Worm (Caenorhabditis elegans) whole organism, late embryonic: ENCODE measurements around the gene F33C8.2.

Experiments
- C08G9.2 ChIP-seq: sonication (generic microtip); optimal IDR thresholded peaks from 2 replicates; lab custom pipeline; 2016; ENCODE audit warnings: mild to moderate bottlenecking, missing genetic modification characterization, moderate library complexity, missing compliant biosample characterization
- K02D7.2 ChIP-seq: sonication (generic microtip); optimal IDR thresholded peaks from 2 replicates; lab custom pipeline; 2017; ENCODE audit warnings: mild to moderate bottlenecking, missing genetic modification characterization, missing compliant biosample characterization
- T23F11.4 ChIP-seq: fragments of 200-800 bp; sonication (Bioruptor generic); optimal IDR thresholded peaks from 2 replicates; lab custom pipeline; 2018; ENCODE audit warnings: mild to moderate bottlenecking, missing genetic modification characterization, missing compliant biosample characterization
- ama-1 ChIP-seq: fragments of 150-350 bp; optimal IDR thresholded peaks from 2 replicates; lab custom pipeline; 2014
- ceh-14 ChIP-seq: sonication (generic microtip); optimal IDR thresholded peaks from 2 replicates; lab custom pipeline; 2016; ENCODE audit warnings: missing genotype, missing genetic modification characterization, missing compliant biosample characterization
- ceh-19 ChIP-seq: fragments of 200-800 bp; sonication (Bioruptor generic); optimal IDR thresholded peaks from 2 replicates; lab custom pipeline; 2018; ENCODE audit warnings: mild to moderate bottlenecking, missing genetic modification characterization, missing compliant biosample characterization
- ceh-2 ChIP-seq: sonication (generic microtip); optimal IDR thresholded peaks from 2 replicates; lab custom pipeline; 2016; ENCODE audit warnings: missing genotype, missing genetic modification characterization, missing compliant biosample characterization
- ceh-22 ChIP-seq: sonication (generic microtip); optimal IDR thresholded peaks from 2 replicates; lab custom pipeline; 2017; ENCODE audit warnings: missing biosample characterization, missing genetic modification characterization
- ceh-30 ChIP-seq: fragments of 150-350 bp; optimal IDR thresholded peaks from 2 replicates; lab custom pipeline; 2014; ENCODE audit warnings: missing biosample characterization, missing genetic modification characterization
- ceh-34 ChIP-seq: sonication (generic microtip); optimal IDR thresholded peaks from 2 replicates; lab custom pipeline; 2016; ENCODE audit warnings: mild to moderate bottlenecking, missing genetic modification characterization, missing compliant biosample characterization
- ceh-45 ChIP-seq: fragments of 200-800 bp; sonication (Bioruptor generic); IDR thresholded peaks from 2 replicates; pipeline ENCODE4 v1.3.6; 2022; ENCODE audit warnings: missing genetic modification reagents, missing genetic modification characterization, missing compliant biosample characterization
- ceh-48 ChIP-seq: sonication (generic microtip); optimal IDR thresholded peaks from 2 replicates; lab custom pipeline; 2016; ENCODE audit warnings: missing genetic modification characterization, inconsistent platforms, missing compliant biosample characterization
- ceh-9 ChIP-seq: sonication (generic microtip); optimal IDR thresholded peaks from 2 replicates; lab custom pipeline; 2016; ENCODE audit warnings: mild to moderate bottlenecking, missing genetic modification characterization, inconsistent platforms, missing compliant biosample characterization
- elt-2 ChIP-seq: sonication (generic microtip); optimal IDR thresholded peaks from 2 replicates; lab custom pipeline; 2016; ENCODE audit warnings: missing genetic modification reagents, missing genetic modification characterization, missing compliant biosample characterization
- elt-4 ChIP-seq: sonication (generic microtip); optimal IDR thresholded peaks from 2 replicates; lab custom pipeline; 2016; ENCODE audit warnings: missing genetic modification characterization, missing compliant biosample characterization
- ets-4 ChIP-seq: sonication (generic microtip); optimal IDR thresholded peaks from 2 replicates; lab custom pipeline; 2016; ENCODE audit warnings: missing genetic modification characterization, missing compliant biosample characterization
- eyg-1 ChIP-seq: sonication (generic microtip); optimal IDR thresholded peaks from 2 replicates; lab custom pipeline; 2016; ENCODE audit warnings: missing genotype, missing genetic modification characterization, missing compliant biosample characterization
- fax-1 ChIP-seq: sonication (generic microtip); optimal IDR thresholded peaks from 2 replicates; lab custom pipeline; 2016; ENCODE audit warnings: missing genotype, missing genetic modification characterization, missing compliant biosample characterization
- fkh-10 ChIP-seq: fragments of 150-350 bp; optimal IDR thresholded peaks from 2 replicates; lab custom pipeline; 2014; ENCODE audit warnings: missing biosample characterization, missing genetic modification reagents, missing genetic modification characterization
- fkh-6 ChIP-seq: sonication (generic microtip); optimal IDR thresholded peaks from 2 replicates; lab custom pipeline; 2016; ENCODE audit warnings: missing genetic modification characterization, missing compliant biosample characterization
- gmeb-2 ChIP-seq: sonication (generic microtip); optimal IDR thresholded peaks from 2 replicates; lab custom pipeline; 2016; ENCODE audit warnings: missing genetic modification characterization, inconsistent platforms, missing compliant biosample characterization
- hlh-30 ChIP-seq: sonication (generic microtip); optimal IDR thresholded peaks from 2 replicates; lab custom pipeline; 2017; ENCODE audit warnings: antibody characterized with exemption, missing genetic modification characterization, missing compliant biosample characterization; ENCODE audit not compliant: insufficient read depth
- lim-6 ChIP-seq: sonication (generic microtip); optimal IDR thresholded peaks from 2 replicates; lab custom pipeline; 2016; ENCODE audit warnings: missing genetic modification characterization, missing compliant biosample characterization
- nhr-11 ChIP-seq: fragments of 150-350 bp; optimal IDR thresholded peaks from 2 replicates; lab custom pipeline; 2014; ENCODE audit warnings: missing biosample characterization, missing genetic modification characterization
- nhr-232 ChIP-seq: sonication (generic microtip); optimal IDR thresholded peaks from 2 replicates; lab custom pipeline; 2016; ENCODE audit warnings: missing genetic modification characterization, missing compliant biosample characterization
- npax-4 ChIP-seq: sonication (generic microtip); optimal IDR thresholded peaks from 2 replicates; lab custom pipeline; 2016; ENCODE audit warnings: missing genetic modification characterization, missing compliant biosample characterization
- odd-2 ChIP-seq: sonication (generic microtip); optimal IDR thresholded peaks from 2 replicates; lab custom pipeline; 2017; ENCODE audit warnings: antibody characterized with exemption, mild to moderate bottlenecking, missing genetic modification characterization, missing compliant biosample characterization
- pag-3 ChIP-seq: sonication (generic microtip); optimal IDR thresholded peaks from 2 replicates; lab custom pipeline; 2016; ENCODE audit warnings: missing compliant biosample characterization, missing genetic modification characterization, borderline replicate concordance
- pax-1 ChIP-seq: fragments of 150-350 bp; optimal IDR thresholded peaks from 2 replicates; lab custom pipeline; 2014; ENCODE audit warnings: missing biosample characterization, missing genetic modification characterization
- pha-2 ChIP-seq: sonication (generic microtip); optimal IDR thresholded peaks from 2 replicates; lab custom pipeline; 2017; ENCODE audit warnings: mild to moderate bottlenecking, missing genetic modification characterization, missing compliant biosample characterization
- pha-4 ChIP-seq: fragments of 150-350 bp; optimal IDR thresholded peaks from 2 replicates; lab custom pipeline; 2018; ENCODE audit warnings: missing biosample characterization, missing genetic modification reagents, missing genetic modification characterization
- pqm-1 ChIP-seq: sonication (generic microtip); optimal IDR thresholded peaks from 2 replicates; lab custom pipeline; 2016; ENCODE audit warnings: missing genetic modification characterization, missing compliant biosample characterization
- ref-2 ChIP-seq: sonication (generic microtip); optimal IDR thresholded peaks from 2 replicates; lab custom pipeline; 2016; ENCODE audit warnings: missing genetic modification characterization, missing compliant biosample characterization
- sox-2 ChIP-seq: fragments of 200-800 bp; sonication (Bioruptor generic); IDR thresholded peaks from 2 replicates; pipeline ENCODE4 v1.3.6; 2022; ENCODE audit warnings: missing genetic modification reagents, missing genetic modification characterization, missing compliant biosample characterization
- syd-9 ChIP-seq: sonication (generic microtip); optimal IDR thresholded peaks from 2 replicates; lab custom pipeline; 2016; ENCODE audit warnings: mild to moderate bottlenecking, missing genetic modification characterization, moderate library complexity, missing compliant biosample characterization
- tbx-7 ChIP-seq: sonication (generic microtip); optimal IDR thresholded peaks from 2 replicates; lab custom pipeline; 2016; ENCODE audit warnings: missing genotype, missing genetic modification characterization, missing compliant biosample characterization
- unc-55 ChIP-seq: sonication (generic microtip); optimal IDR thresholded peaks from 2 replicates; lab custom pipeline; 2017; ENCODE audit warnings: missing biosample characterization, missing genetic modification reagents, missing genetic modification characterization

The F33C8.2 gene

ce11 chrX:14767813-14768212 is 46.6 kb downstream of the F33C8.2 start:
- TF ChIP-seq tbx-7 (tag; lab: Kevin White, UChicago) (no peak), fax-1 (tag; lab: Kevin White, UChicago) (no peak), npax-4 (tag; lab: Kevin White, UChicago) (no peak), pag-3 (tag; lab: Kevin White, UChicago) (no peak), ceh-22 (tag; lab: Kevin White, UChicago) (no peak), fkh-6 (no peak), syd-9 (tag; lab: Kevin White, UChicago) (no peak), elt-2 (no peak), ref-2 (no peak), pax-1 (tag; lab: Kevin White, UChicago) (no peak), unc-55 (no peak), ceh-48 (tag; lab: Kevin White, UChicago) (no peak), nhr-232 (tag; lab: Kevin White, UChicago) (no peak), lim-6 (tag; lab: Kevin White, UChicago) (no peak), ets-4 (tag; lab: Kevin White, UChicago) (no peak), nhr-11 (tag; lab: Kevin White, UChicago) (no peak), sox-2 (no peak), ceh-2 (tag; lab: Kevin White, UChicago) (no peak)

DNA sequence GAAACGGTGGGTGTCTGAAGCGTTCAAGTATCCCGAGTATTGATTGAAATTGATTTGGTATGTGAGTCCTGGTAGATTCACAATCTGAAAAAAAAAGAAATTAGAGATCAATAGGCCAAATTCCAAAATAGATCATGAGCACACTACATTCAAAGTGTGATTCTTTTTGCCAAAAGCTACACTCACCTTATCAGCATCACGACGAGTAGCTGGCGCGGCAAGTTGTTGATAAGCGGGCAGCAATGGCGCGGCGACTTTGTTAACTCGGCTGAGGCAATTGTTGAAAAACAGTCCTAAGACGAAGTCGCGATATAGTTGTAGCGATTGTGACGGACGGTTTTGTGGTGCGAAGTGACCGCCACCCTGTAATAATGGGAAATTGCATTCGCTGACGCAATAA is 47.8 kb downstream of the F33C8.2 start:
- TF ChIP-seq lim-6 (tag; lab: Kevin White, UChicago), result no peak

ce11 chrX:14770336-14770735 is 49.1 kb downstream of the F33C8.2 start:
- TF ChIP-seq ama-1 (lab: Kevin White, UChicago) (no peak), pax-1 (tag; lab: Kevin White, UChicago) (no peak), pha-4 (tag; lab: Kevin White, UChicago) (no peak), ceh-19 (GFP tag; lab: Kevin White, UChicago) (no peak), eyg-1 (tag; lab: Kevin White, UChicago) (no peak), nhr-11 (tag; lab: Kevin White, UChicago) (no peak), elt-4 (tag; lab: Kevin White, UChicago) (no peak), ceh-30 (no peak), T23F11.4 (no peak), npax-4 (tag; lab: Kevin White, UChicago) (no peak), pqm-1 (no peak)
- TF ChIP-seq, all 69 proteins: peak for 0

- TF ChIP-seq nhr-11 (tag; lab: Kevin White, UChicago), result no peak
- TF ChIP-seq pha-4 (tag; lab: Kevin White, UChicago), result no peak
- TF ChIP-seq fkh-6, result no peak
- TF ChIP-seq hlh-30 (tag; lab: Kevin White, UChicago), result no peak
- no peak for TF ChIP-seq ama-1 (lab: Kevin White, UChicago)
- TF ChIP-seq pha-2 (tag; lab: Kevin White, UChicago), result no peak
- no peak for TF ChIP-seq ceh-9
- no peak for TF ChIP-seq elt-2
- TF ChIP-seq ceh-30, result no peak
- no peak for TF ChIP-seq odd-2 (tag; lab: Kevin White, UChicago)
- TF ChIP-seq K02D7.2 (tag; lab: Kevin White, UChicago), result no peak
- no peak for TF ChIP-seq fkh-10 (GFP tag; lab: Kevin White, UChicago)
- no peak for TF ChIP-seq gmeb-2
- TF ChIP-seq ceh-14, result no peak
- no peak for TF ChIP-seq ceh-34 (tag; lab: Kevin White, UChicago)
- no peak for TF ChIP-seq ceh-45 (GFP tag; lab: Robert Waterston, UW)
- TF ChIP-seq C08G9.2 (tag; lab: Kevin White, UChicago), result no peak
These were observed 50.5 kb downstream of the F33C8.2 start, which contains the start of gene Y16B4A.2 for ce11 chrX:14771682-14772081. TSS of gene Y16B4A.2 (minus strand) at chrX:14771851.
